Worm (Caenorhabditis elegans): Measurements from ENCODE around the gene sec-31.
A peak's percentile ranks its signal among the peaks of the same experiment; 100 is the strongest.

Gene sec-31

ce11 chrIV:11377439-11377838 is 5.8 kb upstream of the sec-31 start (continued):
- TF ChIP-seq nfyb-1 (GFP tag; IDR thresholded peaks at IDR 0.05) (no peak), madf-6 (GFP tag; IDR thresholded peaks at IDR 0.05) (peak; percentile 86), xnd-1 (tag; optimal IDR thresholded peaks at IDR 0.05) (peak; percentile 47), bed-2 (GFP tag; IDR thresholded peaks at IDR 0.05) (no peak), nhr-179 (tag; optimal IDR thresholded peaks at IDR 0.05) (no peak), nfya-1 (tag; optimal IDR thresholded peaks at IDR 0.05; ENCODE audit: borderline replicate concordance, insufficient read depth) (no peak), ztf-25 (GFP tag; IDR thresholded peaks at IDR 0.05) (peak; percentile 63; the same call in 1 of the 2 replicates), K11D2.4 (GFP tag; IDR thresholded peaks at IDR 0.05) (no peak), repo-1 (tag; optimal IDR thresholded peaks at IDR 0.05) (peak; percentile 55), F57C9.4 (tag; optimal IDR thresholded peaks at IDR 0.05) (no peak), pbrm-1 (GFP tag; IDR thresholded peaks at IDR 0.05) (no peak), cebp-1 (GFP tag; IDR thresholded peaks at IDR 0.05) (no peak), cebp-1 (tag; optimal IDR thresholded peaks at IDR 0.05) (no peak), ceh-91 (GFP tag; IDR thresholded peaks at IDR 0.05) (0 out of 2 replicates have a peak, but pooled peaks have one; percentile 18), C17E4.6 (GFP tag; IDR thresholded peaks at IDR 0.05) (0 out of 2 replicates have a peak, but pooled peaks have one; percentile 27), ztf-18 (tag; optimal IDR thresholded peaks at IDR 0.05) (peak; percentile 20), B0261.1 (tag; optimal IDR thresholded peaks at IDR 0.05) (no peak), zfh-2 (GFP tag; conservative IDR thresholded peaks at IDR 0.05) (no peak), B0019.2 (GFP tag; conservative IDR thresholded peaks at IDR 0.05) (no peak), mes-4 (tag; optimal IDR thresholded peaks at IDR 0.05) (peak; percentile 52), Y95B8A.8 (GFP tag; IDR thresholded peaks at IDR 0.05) (peak; percentile 88), Y79H2A.3 (GFP tag; conservative IDR thresholded peaks at IDR 0.05) (peak; percentile 91), him-1 (tag; optimal IDR thresholded peaks at IDR 0.05) (no peak), madf-3 (GFP tag; IDR thresholded peaks at IDR 0.05) (peak; percentile 82), ceh-58 (GFP tag; IDR thresholded peaks at IDR 0.05) (peak; percentile 75; the same call in 1 of the 2 replicates), athp-1 (tag; optimal IDR thresholded peaks at IDR 0.05) (peak; percentile 37), madf-8 (GFP tag; conservative IDR thresholded peaks at IDR 0.05) (peak; percentile 41; the same call in 1 of the 2 replicates), hsf-1 (GFP tag; IDR thresholded peaks at IDR 0.05) (peak; percentile 81), B0336.3 (GFP tag; IDR thresholded peaks at IDR 0.05) (peak; percentile 84), D2030.7 (GFP tag; IDR thresholded peaks at IDR 0.05) (peak; percentile 52), snpc-1.3 (tag; optimal IDR thresholded peaks at IDR 0.05; ENCODE audit: insufficient read depth) (peak; percentile 69), Y56A3A.18 (GFP tag; IDR thresholded peaks at IDR 0.05) (peak; percentile 73; the same call in 1 of the 2 replicates), B0035.1 (tag; optimal IDR thresholded peaks at IDR 0.05) (no peak), Y53G8AR.9 (GFP tag; conservative IDR thresholded peaks at IDR 0.05) (peak; percentile 94), ZK185.1 (tag; optimal IDR thresholded peaks at IDR 0.05; ENCODE audit: poor library complexity, severe bottlenecking) (no peak), lin-54 (GFP tag; optimal IDR thresholded peaks at IDR 0.05) (peak; percentile 71), attf-6 (GFP tag; IDR thresholded peaks at IDR 0.05) (peak; percentile 86), T07F8.4 (tag; optimal IDR thresholded peaks at IDR 0.05) (no peak), Y53F4B.3 (GFP tag; IDR thresholded peaks at IDR 0.05) (no peak), rpc-1 (optimal IDR thresholded peaks at IDR 0.05) (no peak), rpc-1 (tag; optimal IDR thresholded peaks at IDR 0.05) (peak; percentile 2), F49E8.2 (tag; optimal IDR thresholded peaks at IDR 0.05; ENCODE audit: insufficient read depth) (peak; percentile 76), ceh-40 (GFP tag; IDR thresholded peaks at IDR 0.05) (peak; percentile 68; the same call in 1 of the 2 replicates), lin-40 (tag; optimal IDR thresholded peaks at IDR 0.05) (no peak), F52B5.7 (tag; optimal IDR thresholded peaks at IDR 0.05) (peak; percentile 22), rcor-1 (GFP tag; IDR thresholded peaks at IDR 0.05) (peak; percentile 56), gei-17 (GFP tag; optimal IDR thresholded peaks at IDR 0.05) (no peak), efl-1 (GFP tag; optimal IDR thresholded peaks at IDR 0.05) (peak; percentile 30), cebp-2 (GFP tag; IDR thresholded peaks at IDR 0.05) (peak; percentile 63; the same call in 1 of the 2 replicates)

All from whole organism, young adult.